Worm (Caenorhabditis elegans) whole organism, mixed stage, embryonic: ENCODE data around the gene picd-1.
A peak's percentile ranks its signal among the peaks of the same experiment; 100 is the strongest.

ENCODE experiments used
- M03D4.4 ChIP-seq: sonication (generic microtip); optimal IDR thresholded peaks from 2 replicates; lab custom pipeline; 2017; ENCODE audit warnings: mild to moderate bottlenecking, missing genetic modification characterization, missing compliant biosample characterization
- bed-3 ChIP-seq: fragments of 200-800 bp; sonication (Bioruptor generic); optimal IDR thresholded peaks from 3 replicates; lab custom pipeline; 2018; ENCODE audit warnings: mild to moderate bottlenecking, missing genetic modification characterization, moderate library complexity, missing compliant biosample characterization
- blmp-1 ChIP-seq: fragments of 150-350 bp; optimal IDR thresholded peaks from 2 replicates; lab custom pipeline; 2014; ENCODE audit warnings: missing biosample characterization, missing genetic modification characterization
- ceh-39 ChIP-seq: fragments of 150-350 bp; optimal IDR thresholded peaks from 2 replicates; lab custom pipeline; 2014; ENCODE audit warnings: missing biosample characterization, missing genetic modification characterization
- ceh-43 ChIP-seq: fragments of 200-800 bp; sonication (Bioruptor generic); optimal IDR thresholded peaks from 2 replicates; lab custom pipeline; 2018; ENCODE audit warnings: mild to moderate bottlenecking, missing genetic modification characterization, moderate library complexity, missing compliant biosample characterization
- ceh-83 ChIP-seq: fragments of 200-800 bp; sonication (Bioruptor generic); optimal IDR thresholded peaks from 2 replicates; lab custom pipeline; 2018; ENCODE audit warnings: mild to moderate bottlenecking, missing genetic modification characterization, missing compliant biosample characterization
- ces-1 ChIP-seq: fragments of 150-350 bp; optimal IDR thresholded peaks from 2 replicates; lab custom pipeline; 2014; ENCODE audit warnings: missing biosample characterization, missing genetic modification reagents, missing genetic modification characterization
- cnd-1 ChIP-seq: fragments of 200-800 bp; sonication (Bioruptor generic); optimal IDR thresholded peaks from 2 replicates; lab custom pipeline; 2018; ENCODE audit warnings: mild to moderate bottlenecking, missing genetic modification characterization, missing compliant biosample characterization
- drap-1 ChIP-seq: fragments of 200-800 bp; sonication (Bioruptor generic); optimal IDR thresholded peaks from 3 replicates; lab custom pipeline; 2018; ENCODE audit warnings: mild to moderate bottlenecking, missing genetic modification characterization, missing compliant biosample characterization
- elt-1 ChIP-seq: sonication (generic microtip); optimal IDR thresholded peaks from 2 replicates; lab custom pipeline; 2017; ENCODE audit warnings: missing genetic modification characterization, mild to moderate bottlenecking, missing compliant biosample characterization, antibody characterized with exemption, moderate library complexity, borderline replicate concordance; ENCODE audit not compliant: insufficient read depth
- elt-3 ChIP-seq: fragments of 150-350 bp; optimal IDR thresholded peaks from 2 replicates; lab custom pipeline; 2014; ENCODE audit warnings: missing biosample characterization, missing genetic modification characterization
- flh-1 ChIP-seq: fragments of 200-800 bp; sonication (Bioruptor generic); optimal IDR thresholded peaks from 2 replicates; lab custom pipeline; 2018; ENCODE audit warnings: mild to moderate bottlenecking, missing genetic modification characterization, moderate library complexity, missing compliant biosample characterization
- ham-2 ChIP-seq: fragments of 200-800 bp; sonication (Bioruptor generic); optimal IDR thresholded peaks from 2 replicates; lab custom pipeline; 2018; ENCODE audit warnings: mild to moderate bottlenecking, missing genetic modification characterization, missing compliant biosample characterization
- hlh-1 ChIP-seq: fragments of 150-350 bp; optimal IDR thresholded peaks from 2 replicates; lab custom pipeline; 2014; ENCODE audit warnings: missing biosample characterization, missing genetic modification reagents, missing genetic modification characterization
- lin-13 ChIP-seq: fragments of 150-350 bp; optimal IDR thresholded peaks from 2 replicates; lab custom pipeline; 2014; ENCODE audit warnings: missing biosample characterization, missing genetic modification characterization
- lin-32 ChIP-seq: fragments of 200-800 bp; sonication (Bioruptor generic); optimal IDR thresholded peaks from 2 replicates; lab custom pipeline; 2018; ENCODE audit warnings: mild to moderate bottlenecking, missing genetic modification characterization, missing compliant biosample characterization
- lsy-2 ChIP-seq: fragments of 150-350 bp; optimal IDR thresholded peaks from 2 replicates; lab custom pipeline; 2014; ENCODE audit warnings: missing biosample characterization, missing genetic modification characterization
- mab-5 ChIP-seq: fragments of 150-350 bp; optimal IDR thresholded peaks from 2 replicates; lab custom pipeline; 2014; ENCODE audit warnings: missing biosample characterization, missing genetic modification characterization
- mep-1 ChIP-seq: fragments of 150-350 bp; optimal IDR thresholded peaks from 2 replicates; lab custom pipeline; 2017; ENCODE audit warnings: missing biosample characterization, missing genetic modification reagents, missing genetic modification characterization, inconsistent platforms
- mls-2 ChIP-seq: sonication (generic microtip); optimal IDR thresholded peaks from 2 replicates; lab custom pipeline; 2016; ENCODE audit warnings: mild to moderate bottlenecking, missing genetic modification characterization, moderate library complexity, missing compliant biosample characterization
- nhr-12 ChIP-seq: fragments of 150-350 bp; optimal IDR thresholded peaks from 2 replicates; lab custom pipeline; 2014; ENCODE audit warnings: missing biosample characterization, missing genetic modification characterization
- nhr-2 ChIP-seq: fragments of 150-350 bp; optimal IDR thresholded peaks from 2 replicates; lab custom pipeline; 2014; ENCODE audit warnings: missing biosample characterization, missing genetic modification characterization
- nhr-237 ChIP-seq: fragments of 150-350 bp; optimal IDR thresholded peaks from 2 replicates; lab custom pipeline; 2014; ENCODE audit warnings: missing biosample characterization, missing genetic modification characterization
- nhr-28 ChIP-seq: fragments of 150-350 bp; optimal IDR thresholded peaks from 2 replicates; lab custom pipeline; 2014; ENCODE audit warnings: missing biosample characterization, missing genetic modification characterization
- nhr-76 ChIP-seq: sonication (generic microtip); optimal IDR thresholded peaks from 2 replicates; lab custom pipeline; 2017; ENCODE audit warnings: missing biosample characterization, missing genetic modification characterization
- pha-4 ChIP-seq: fragments of 150-350 bp; optimal IDR thresholded peaks from 2 replicates; lab custom pipeline; 2018; ENCODE audit warnings: missing biosample characterization, missing genetic modification reagents, missing genetic modification characterization
- sem-2 ChIP-seq: fragments of 200-800 bp; sonication (Bioruptor generic); optimal IDR thresholded peaks from 2 replicates; lab custom pipeline; 2018; ENCODE audit warnings: mild to moderate bottlenecking, missing genetic modification characterization, missing compliant biosample characterization
- snpc-4 ChIP-seq: fragments of 150-350 bp; optimal IDR thresholded peaks from 2 replicates; lab custom pipeline; 2014; ENCODE audit warnings: missing biosample characterization, missing genetic modification characterization
- sptf-1 ChIP-seq: sonication (generic microtip); optimal IDR thresholded peaks from 2 replicates; lab custom pipeline; 2017; ENCODE audit warnings: mild to moderate bottlenecking, missing genetic modification characterization, moderate library complexity, missing compliant biosample characterization
- tbx-8 ChIP-seq: fragments of 200-800 bp; sonication (Bioruptor generic); optimal IDR thresholded peaks from 2 replicates; lab custom pipeline; 2018; ENCODE audit warnings: mild to moderate bottlenecking, missing genetic modification characterization, moderate library complexity, missing compliant biosample characterization
- unc-120 ChIP-seq: sonication (generic microtip); optimal IDR thresholded peaks from 2 replicates; lab custom pipeline; 2017; ENCODE audit warnings: missing genetic modification characterization, missing compliant biosample characterization; ENCODE audit not compliant: poor library complexity, severe bottlenecking
- unc-39 ChIP-seq: fragments of 150-350 bp; optimal IDR thresholded peaks from 2 replicates; lab custom pipeline; 2014; ENCODE audit warnings: missing biosample characterization, missing genetic modification characterization
- unc-62 ChIP-seq: fragments of 150-350 bp; optimal IDR thresholded peaks from 2 replicates; lab custom pipeline; 2014; ENCODE audit warnings: missing biosample characterization, missing genetic modification reagents, missing genetic modification characterization
- zip-8 ChIP-seq: fragments of 150-350 bp; optimal IDR thresholded peaks from 2 replicates; lab custom pipeline; 2014; ENCODE audit warnings: missing biosample characterization, missing genetic modification characterization
- ztf-11 ChIP-seq: fragments of 150-350 bp; optimal IDR thresholded peaks from 2 replicates; lab custom pipeline; 2014; ENCODE audit warnings: missing biosample characterization, missing genetic modification characterization

picd-1 gene

DNA sequence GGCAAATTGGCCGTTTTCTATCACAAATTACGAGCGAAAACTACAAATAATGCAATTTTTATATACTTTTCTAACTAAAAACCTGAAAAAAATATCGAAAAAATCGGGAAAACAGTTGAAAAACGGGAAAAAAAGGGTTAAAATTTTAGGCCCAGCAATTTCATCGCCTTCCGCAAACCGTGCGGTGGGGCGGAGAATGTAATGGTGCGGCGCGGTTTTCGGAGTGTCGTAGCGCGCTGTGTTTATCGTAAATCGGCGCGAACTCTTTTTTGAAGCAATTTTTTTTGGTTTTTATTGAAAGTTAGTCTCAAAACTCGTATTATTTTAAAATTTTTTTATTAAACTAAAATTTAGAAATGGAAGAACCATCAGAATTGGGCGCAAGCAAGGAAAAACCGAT is at the start of gene picd-1:
picd-1 (plus strand) TSS at position 352 of the 400 bp plus-strand sequence.
- no peak for TF ChIP-seq ceh-83 (GFP tag; lab: Kevin White, UChicago)
- TF ChIP-seq nhr-2 (tag; lab: Kevin White, UChicago), result no peak
- peak; percentile 63 for TF ChIP-seq lsy-2 (tag; lab: Kevin White, UChicago)
- peak; percentile 38 for TF ChIP-seq pha-4
- peak; percentile 25 for TF ChIP-seq hlh-1 (tag; lab: Kevin White, UChicago)
- no peak for TF ChIP-seq unc-120 (tag; lab: Kevin White, UChicago)
- TF ChIP-seq ceh-39 (tag; lab: Kevin White, UChicago), result peak; percentile 52
- no peak for TF ChIP-seq flh-1
- TF ChIP-seq cnd-1 (tag; lab: Kevin White, UChicago), result no peak
- no peak for TF ChIP-seq ztf-11
- TF ChIP-seq unc-39 (tag; lab: Kevin White, UChicago), result no peak
- TF ChIP-seq elt-3, result no peak
- TF ChIP-seq tbx-8, result no peak
- no peak for TF ChIP-seq nhr-76 (tag; lab: Kevin White, UChicago)
- TF ChIP-seq zip-8, result no peak
- peak; percentile 88 for TF ChIP-seq lin-13 (tag; lab: Kevin White, UChicago)
- no peak for TF ChIP-seq nhr-28
- no peak for TF ChIP-seq sem-2
- TF ChIP-seq bed-3 (GFP tag; lab: Kevin White, UChicago), result no peak
- TF ChIP-seq sptf-1 (tag; lab: Kevin White, UChicago), result peak; percentile 58
- TF ChIP-seq unc-62, result no peak
- no peak for TF ChIP-seq ham-2 (GFP tag; lab: Kevin White, UChicago)
- TF ChIP-seq lin-32 (GFP tag; lab: Kevin White, UChicago), result no peak
- TF ChIP-seq mls-2 (tag; lab: Kevin White, UChicago), result no peak
- peak; percentile 39 for TF ChIP-seq ces-1
- TF ChIP-seq mab-5 (tag; lab: Kevin White, UChicago), result no peak
- TF ChIP-seq M03D4.4 (tag; lab: Kevin White, UChicago), result peak; percentile 4
- no peak for TF ChIP-seq snpc-4
- TF ChIP-seq nhr-237 (tag; lab: Kevin White, UChicago), result peak; percentile 75
- TF ChIP-seq ceh-43 (GFP tag; lab: Kevin White, UChicago), result no peak
- TF ChIP-seq blmp-1 (tag; lab: Kevin White, UChicago), result no peak
- no peak for TF ChIP-seq elt-1 (tag; lab: Kevin White, UChicago)
- TF ChIP-seq drap-1, result no peak
- TF ChIP-seq nhr-12 (tag; lab: Kevin White, UChicago), result no peak
- TF ChIP-seq mep-1, result peak; percentile 85

DNA sequence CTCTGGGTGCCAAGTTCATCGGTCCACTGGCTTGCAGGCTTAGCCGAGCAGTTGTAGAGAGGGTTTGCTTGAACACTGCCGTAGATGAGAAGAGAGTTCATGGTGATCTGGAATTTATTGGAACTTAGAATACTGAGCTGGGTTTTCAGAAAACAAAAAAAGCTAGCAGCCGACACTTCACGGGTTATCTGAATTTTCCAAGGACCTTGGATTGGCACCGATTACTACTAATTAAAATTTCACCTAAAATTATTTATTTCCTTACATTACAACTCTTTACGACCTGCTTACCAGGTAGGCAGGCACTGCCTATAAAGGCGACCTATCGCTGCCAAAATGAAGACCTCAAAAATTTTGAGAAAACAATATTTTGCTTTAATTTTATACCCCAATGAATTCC is 48.7 kb upstream of the picd-1 start, which contains the start of gene srt-52:
srt-52 (minus strand) TSS at position 101 of the 400 bp plus-strand sequence.
- TF ChIP-seq tbx-8 (no peak), snpc-4 (no peak), cnd-1 (tag; lab: Kevin White, UChicago) (no peak)

DNA sequence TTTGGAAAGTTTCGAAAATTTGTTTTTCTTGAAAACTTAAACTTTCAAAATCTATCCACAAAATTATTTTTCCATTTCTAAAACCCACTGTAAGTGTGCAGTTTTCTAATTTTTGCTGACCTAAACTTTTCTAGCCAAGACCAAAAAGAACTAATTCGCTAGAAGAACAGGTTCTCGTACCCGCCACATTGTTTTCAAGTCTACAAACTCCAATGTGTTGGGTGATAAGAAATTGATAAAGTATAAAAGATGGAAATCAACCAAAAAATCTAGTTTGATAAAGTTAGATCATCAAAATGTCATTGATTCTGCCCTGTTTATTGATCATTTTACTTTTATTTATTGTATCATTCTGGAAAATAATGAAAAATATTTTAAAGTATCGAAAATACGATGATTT is 45.7 kb upstream of the picd-1 start, which contains the start of gene cyp-29A3:
cyp-29A3 (plus strand) TSS at position 269 of the 400 bp plus-strand sequence.
- TF ChIP-seq ceh-83 (GFP tag; lab: Kevin White, UChicago), result no peak
- no peak for TF ChIP-seq sptf-1 (tag; lab: Kevin White, UChicago)
- no peak for TF ChIP-seq zip-8
- TF ChIP-seq cnd-1 (tag; lab: Kevin White, UChicago), result no peak
- no peak for TF ChIP-seq lin-32 (GFP tag; lab: Kevin White, UChicago)
- no peak for TF ChIP-seq pha-4
- TF ChIP-seq tbx-8, result no peak
- TF ChIP-seq ces-1, result no peak
- no peak for TF ChIP-seq sem-2
- no peak for TF ChIP-seq unc-39 (tag; lab: Kevin White, UChicago)
- TF ChIP-seq elt-3, result no peak
- no peak for TF ChIP-seq nhr-237 (tag; lab: Kevin White, UChicago)
- TF ChIP-seq ceh-43 (GFP tag; lab: Kevin White, UChicago), result no peak
- no peak for TF ChIP-seq unc-120 (tag; lab: Kevin White, UChicago)
- TF ChIP-seq nhr-12 (tag; lab: Kevin White, UChicago), result no peak
- TF ChIP-seq lin-13 (tag; lab: Kevin White, UChicago), result no peak
- TF ChIP-seq nhr-28, result no peak
- no peak for TF ChIP-seq snpc-4
- no peak for TF ChIP-seq hlh-1 (tag; lab: Kevin White, UChicago)
- TF ChIP-seq mls-2 (tag; lab: Kevin White, UChicago), result no peak
